Fruit fly (Drosophila melanogaster): ENCODE measurements around the gene CG1662.
A peak's percentile ranks its signal among the peaks of the same experiment; 100 is the strongest.

DNA sequence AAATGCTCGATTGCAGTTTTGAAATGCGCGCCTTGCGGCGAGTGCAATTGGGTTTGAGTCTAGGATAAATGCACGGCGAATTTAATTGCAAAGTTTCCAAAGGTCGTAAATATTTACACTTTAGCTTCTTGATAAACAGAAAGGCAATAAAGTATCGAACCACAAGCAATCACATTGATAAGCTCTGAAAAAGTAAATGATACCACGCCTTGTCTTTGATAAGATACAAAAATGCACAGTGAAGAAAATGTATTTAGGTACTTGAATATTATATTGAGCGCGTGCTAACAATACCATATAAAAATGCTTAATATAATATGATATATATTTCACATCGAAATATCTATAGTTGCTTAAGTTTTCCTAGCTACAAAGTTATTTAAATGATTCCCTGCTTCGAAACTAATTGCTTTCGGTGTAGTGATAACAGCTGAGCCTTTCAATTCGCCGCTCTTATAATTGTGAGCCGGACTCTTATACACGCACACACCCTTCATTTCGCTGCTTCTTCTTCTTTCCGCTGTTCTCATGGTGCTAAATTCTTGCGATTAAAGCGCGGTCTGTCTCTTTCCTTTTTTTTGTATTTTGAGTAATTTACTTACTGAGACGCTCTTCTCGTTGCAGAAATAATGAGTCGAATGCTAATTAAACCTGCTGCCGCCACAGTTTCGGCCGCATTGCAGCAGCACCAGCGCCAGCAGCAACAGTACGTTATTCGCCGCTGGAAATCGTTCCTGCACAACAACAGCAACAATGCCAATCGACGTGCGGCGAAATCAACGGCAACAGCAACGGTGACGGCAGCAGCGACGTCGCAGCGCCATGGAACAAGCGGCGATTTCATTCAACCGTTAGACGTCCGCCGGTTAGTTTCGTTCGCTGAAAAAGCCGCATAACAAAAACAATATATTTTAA, 13.9 kb upstream of the CG1662 start:
- TF ChIP-seq CG8478 (optimal IDR thresholded peaks at IDR 0.05) (no peak), CTCF (optimal IDR thresholded peaks at IDR 0.05) (peak in 1 of 2 experiments; percentile 4)
